Worm (Caenorhabditis elegans): ENCODE results near the gene bbs-2.

bbs-2 gene

ce11 chrIV:7910197-7910735, 23.6 kb upstream of the bbs-2 start, which contains the start of the genes npp-27 and ntl-4:
npp-27 (minus strand) TSS chrIV:7910247.
ntl-4 (plus strand) TSS chrIV:7910575.
- TF ChIP-seq hnd-1 (tag; optimal IDR thresholded peaks at IDR 0.05) (no peak), ceh-36 (tag; optimal IDR thresholded peaks at IDR 0.05) (no peak), aly-1 (tag; optimal IDR thresholded peaks at IDR 0.05) (no peak), ets-7 (tag; optimal IDR thresholded peaks at IDR 0.05) (no peak), B0310.2 (tag; optimal IDR thresholded peaks at IDR 0.05) (no peak), tra-4 (tag; optimal IDR thresholded peaks at IDR 0.05) (no peak), hmbx-1 (tag; optimal IDR thresholded peaks at IDR 0.05) (no peak), ama-1 (optimal IDR thresholded peaks at IDR 0.05) (no peak), hmg-4 (GFP tag; optimal IDR thresholded peaks at IDR 0.05) (no peak), scrt-1 (GFP tag; IDR thresholded peaks at IDR 0.05) (no peak), pes-1 (GFP tag; IDR thresholded peaks at IDR 0.05) (no peak), flt-1 (GFP tag; IDR thresholded peaks at IDR 0.05) (no peak), sea-1 (GFP tag; conservative IDR thresholded peaks at IDR 0.05) (no peak), tbx-11 (GFP tag; IDR thresholded peaks at IDR 0.05) (no peak), F13C5.2 (tag; optimal IDR thresholded peaks at IDR 0.05) (no peak), tbx-37 (GFP tag; conservative IDR thresholded peaks at IDR 0.05) (no peak), ceh-13 (GFP tag; optimal IDR thresholded peaks at IDR 0.05) (no peak)

ce11 chrIV:7914991-7915390, 18.8 kb upstream of the bbs-2 start, which contains the start of gene C49H3.4:
C49H3.4 (plus strand) TSS chrIV:7915291.
- TF ChIP-seq tbx-11 (GFP tag; IDR thresholded peaks at IDR 0.05) (no peak), hmbx-1 (tag; optimal IDR thresholded peaks at IDR 0.05) (no peak), tbx-37 (GFP tag; conservative IDR thresholded peaks at IDR 0.05) (no peak), sea-1 (GFP tag; conservative IDR thresholded peaks at IDR 0.05) (no peak), ets-7 (tag; optimal IDR thresholded peaks at IDR 0.05) (no peak), hnd-1 (tag; optimal IDR thresholded peaks at IDR 0.05) (no peak), tra-4 (tag; optimal IDR thresholded peaks at IDR 0.05) (no peak), ama-1 (optimal IDR thresholded peaks at IDR 0.05) (no peak), hmg-4 (GFP tag; optimal IDR thresholded peaks at IDR 0.05) (no peak), ceh-13 (GFP tag; optimal IDR thresholded peaks at IDR 0.05) (no peak), pes-1 (GFP tag; IDR thresholded peaks at IDR 0.05) (no peak), F13C5.2 (tag; optimal IDR thresholded peaks at IDR 0.05) (no peak), ceh-36 (tag; optimal IDR thresholded peaks at IDR 0.05) (no peak), B0310.2 (tag; optimal IDR thresholded peaks at IDR 0.05) (no peak), aly-1 (tag; optimal IDR thresholded peaks at IDR 0.05) (no peak), flt-1 (GFP tag; IDR thresholded peaks at IDR 0.05) (no peak), scrt-1 (GFP tag; IDR thresholded peaks at IDR 0.05) (no peak)

- TF ChIP-seq tbx-11 (GFP tag; IDR thresholded peaks at IDR 0.05) (no peak), hnd-1 (tag; optimal IDR thresholded peaks at IDR 0.05) (no peak), ets-7 (tag; optimal IDR thresholded peaks at IDR 0.05) (no peak), flt-1 (GFP tag; IDR thresholded peaks at IDR 0.05) (no peak), ceh-36 (tag; optimal IDR thresholded peaks at IDR 0.05) (no peak), F13C5.2 (tag; optimal IDR thresholded peaks at IDR 0.05) (no peak), tra-4 (tag; optimal IDR thresholded peaks at IDR 0.05) (no peak), sea-1 (GFP tag; conservative IDR thresholded peaks at IDR 0.05) (no peak), ceh-13 (GFP tag; optimal IDR thresholded peaks at IDR 0.05) (no peak), hmbx-1 (tag; optimal IDR thresholded peaks at IDR 0.05) (no peak), ama-1 (optimal IDR thresholded peaks at IDR 0.05) (no peak), scrt-1 (GFP tag; IDR thresholded peaks at IDR 0.05) (no peak), pes-1 (GFP tag; IDR thresholded peaks at IDR 0.05) (no peak), tbx-37 (GFP tag; conservative IDR thresholded peaks at IDR 0.05) (no peak), B0310.2 (tag; optimal IDR thresholded peaks at IDR 0.05) (no peak), aly-1 (tag; optimal IDR thresholded peaks at IDR 0.05) (no peak), hmg-4 (GFP tag; optimal IDR thresholded peaks at IDR 0.05) (no peak)
Measured at ce11 chrIV:7916907-7917306, 16.9 kb upstream of the bbs-2 start.

ce11 chrIV:7917881-7918280, 16.0 kb upstream of the bbs-2 start:
- TF ChIP-seq ceh-13 (GFP tag; optimal IDR thresholded peaks at IDR 0.05), result no peak
- TF ChIP-seq hnd-1 (tag; optimal IDR thresholded peaks at IDR 0.05), result no peak
- TF ChIP-seq tbx-37 (GFP tag; conservative IDR thresholded peaks at IDR 0.05), result no peak
- TF ChIP-seq aly-1 (tag; optimal IDR thresholded peaks at IDR 0.05), result no peak
- TF ChIP-seq ets-7 (tag; optimal IDR thresholded peaks at IDR 0.05), result no peak
- no peak for TF ChIP-seq flt-1 (GFP tag; IDR thresholded peaks at IDR 0.05)
- TF ChIP-seq sea-1 (GFP tag; conservative IDR thresholded peaks at IDR 0.05), result no peak
- TF ChIP-seq scrt-1 (GFP tag; IDR thresholded peaks at IDR 0.05), result no peak
- TF ChIP-seq ama-1 (optimal IDR thresholded peaks at IDR 0.05), result no peak
- no peak for TF ChIP-seq tra-4 (tag; optimal IDR thresholded peaks at IDR 0.05)
- TF ChIP-seq ceh-36 (tag; optimal IDR thresholded peaks at IDR 0.05), result no peak
- TF ChIP-seq tbx-11 (GFP tag; IDR thresholded peaks at IDR 0.05), result no peak
- TF ChIP-seq hmg-4 (GFP tag; optimal IDR thresholded peaks at IDR 0.05), result no peak
- TF ChIP-seq hmbx-1 (tag; optimal IDR thresholded peaks at IDR 0.05), result no peak
- TF ChIP-seq B0310.2 (tag; optimal IDR thresholded peaks at IDR 0.05), result no peak
- TF ChIP-seq F13C5.2 (tag; optimal IDR thresholded peaks at IDR 0.05), result no peak
- no peak for TF ChIP-seq pes-1 (GFP tag; IDR thresholded peaks at IDR 0.05)

ce11 chrIV:7920126-7920525, 13.7 kb upstream of the bbs-2 start, which contains the start of gene C49H3.16:
C49H3.16 (plus strand) TSS chrIV:7920426.
- TF ChIP-seq tbx-37 (GFP tag; conservative IDR thresholded peaks at IDR 0.05) (no peak), ceh-13 (GFP tag; optimal IDR thresholded peaks at IDR 0.05) (no peak), ceh-36 (tag; optimal IDR thresholded peaks at IDR 0.05) (no peak), B0310.2 (tag; optimal IDR thresholded peaks at IDR 0.05) (no peak), ets-7 (tag; optimal IDR thresholded peaks at IDR 0.05) (no peak), hmbx-1 (tag; optimal IDR thresholded peaks at IDR 0.05) (no peak)

ce11 chrIV:7923982-7924480, 9.8 kb upstream of the bbs-2 start, which contains the start of the genes xpo-3 and C49H3.3:
xpo-3 (minus strand) TSS chrIV:7924032.
C49H3.3 (plus strand) TSS chrIV:7924350.
- TF ChIP-seq hnd-1 (tag; optimal IDR thresholded peaks at IDR 0.05) (no peak), tbx-11 (GFP tag; IDR thresholded peaks at IDR 0.05) (no peak), tra-4 (tag; optimal IDR thresholded peaks at IDR 0.05) (no peak), B0310.2 (tag; optimal IDR thresholded peaks at IDR 0.05) (no peak), scrt-1 (GFP tag; IDR thresholded peaks at IDR 0.05) (no peak), flt-1 (GFP tag; IDR thresholded peaks at IDR 0.05) (no peak), aly-1 (tag; optimal IDR thresholded peaks at IDR 0.05) (no peak)

Measured in whole organism, early embryonic.